Fruit fly (Drosophila melanogaster) whole organism, adult: ENCODE results near the gene ClpX.

Experiments
- CG12768 ChIP-seq: fragments of 200-800 bp; sonication (Bioruptor generic); optimal IDR thresholded peaks from 2 replicates; lab custom pipeline; 2017; ENCODE audit warnings: missing biosample characterization, missing genetic modification characterization, mild to moderate bottlenecking, moderate library complexity, missing genetic modification reagents
- CG5204 ChIP-seq: fragments of 200-800 bp; sonication (Bioruptor generic); optimal IDR thresholded peaks from 2 replicates; lab custom pipeline; 2016; ENCODE audit warnings: missing biosample characterization, missing genetic modification characterization
- CG7045 ChIP-seq: fragments of 200-800 bp; sonication (Bioruptor generic); optimal IDR thresholded peaks from 2 replicates; lab custom pipeline; 2017; ENCODE audit warnings: missing biosample characterization, mild to moderate bottlenecking, missing genetic modification characterization
- CG7101 ChIP-seq: fragments of 200-800 bp; sonication (Bioruptor generic); optimal IDR thresholded peaks from 2 replicates; lab custom pipeline; 2018; ENCODE audit warnings: missing biosample characterization, mild to moderate bottlenecking, missing genetic modification characterization, moderate library complexity
- Crg-1 ChIP-seq: fragments of 200-800 bp; sonication (Bioruptor generic); optimal IDR thresholded peaks from 2 replicates; lab custom pipeline; 2016; ENCODE audit warnings: missing biosample characterization, missing genetic modification characterization
- Mnt ChIP-seq: fragments of 200-800 bp; sonication (Bioruptor generic); optimal IDR thresholded peaks from 2 replicates; lab custom pipeline; 2016; ENCODE audit warnings: missing biosample characterization, mild to moderate bottlenecking, missing genetic modification characterization
- bab1 ChIP-seq: fragments of 200-800 bp; sonication (Bioruptor generic); optimal IDR thresholded peaks from 3 replicates; lab custom pipeline; 2019; ENCODE audit warnings: missing biosample characterization, mild to moderate bottlenecking, missing genetic modification characterization, moderate library complexity
- cic ChIP-seq: fragments of 200-800 bp; sonication (Bioruptor generic); optimal IDR thresholded peaks from 2 replicates; lab custom pipeline; 2017; ENCODE audit warnings: missing biosample characterization, mild to moderate bottlenecking, missing genetic modification characterization, moderate library complexity
- cnc ChIP-seq, 2 experiments: fragments of >200 bp; optimal IDR thresholded peaks; 2 replicates each; lab custom pipeline; 2017
- kay ChIP-seq: fragments of 200-800 bp; sonication (Bioruptor generic); peaks from one replicate; lab custom pipeline; 2016; ENCODE audit warnings: missing biosample characterization, missing genetic modification characterization, borderline replicate concordance
- ovo ChIP-seq: fragments of 200-800 bp; sonication (Bioruptor generic); optimal IDR thresholded peaks from 2 replicates; lab custom pipeline; 2016; ENCODE audit warnings: missing biosample characterization, missing genetic modification characterization
- pad ChIP-seq: fragments of 200-800 bp; sonication (Bioruptor generic); optimal IDR thresholded peaks from 3 replicates; lab custom pipeline; 2017; ENCODE audit warnings: missing biosample characterization, missing genetic modification characterization, mild to moderate bottlenecking, moderate library complexity, missing genetic modification reagents
- tj ChIP-seq: fragments of 200-800 bp; sonication (Bioruptor generic); optimal IDR thresholded peaks from 3 replicates; lab custom pipeline; 2017; ENCODE audit warnings: missing biosample characterization, mild to moderate bottlenecking, missing genetic modification characterization, moderate library complexity
- toe ChIP-seq: fragments of 200-800 bp; sonication (Bioruptor generic); optimal IDR thresholded peaks from 2 replicates; lab custom pipeline; 2016; ENCODE audit warnings: missing biosample characterization, missing genetic modification characterization

DNA sequence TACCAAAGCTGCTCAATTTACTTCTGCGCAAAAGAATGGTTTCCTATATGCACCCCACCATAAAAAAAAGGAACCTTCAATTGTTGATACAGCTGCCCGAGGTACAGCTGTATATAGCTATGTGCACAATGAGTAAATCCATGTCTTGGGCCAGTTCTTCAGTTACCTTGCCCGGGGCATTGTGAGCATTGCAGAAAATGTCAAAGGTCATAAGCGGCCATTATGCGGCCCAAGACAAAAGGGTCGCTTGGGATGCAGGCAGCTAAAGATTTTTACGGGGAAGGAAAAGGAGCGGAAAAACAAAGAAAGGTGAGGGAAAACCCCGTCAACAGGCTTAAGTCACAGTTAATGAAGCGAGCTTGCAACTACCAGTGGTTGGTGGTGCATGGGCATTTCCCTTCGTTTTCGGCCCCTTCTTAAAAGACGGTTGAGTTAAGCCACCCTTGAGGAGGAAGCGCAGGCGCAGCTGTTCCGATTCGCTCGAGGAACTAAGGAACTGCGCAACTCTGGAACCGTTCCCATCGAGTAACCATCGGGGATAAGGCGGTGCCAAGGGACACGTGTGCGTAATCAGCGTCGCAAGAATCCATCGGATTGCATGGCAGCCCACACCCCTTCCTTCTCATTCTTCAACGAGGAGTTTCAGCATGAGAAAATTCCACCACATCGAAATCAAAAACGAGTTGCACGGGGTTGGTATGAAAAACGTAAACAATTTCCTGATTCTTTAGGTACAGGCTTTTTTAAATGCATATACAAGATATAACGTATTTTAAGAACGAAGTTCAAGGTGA is 27.6 kb upstream of the ClpX start:
- TF ChIP-seq pad (GFP tag; lab: Kevin White, UChicago) (no peak), CG12768 (GFP tag; lab: Kevin White, UChicago) (no peak), CG5204 (GFP tag; lab: Kevin White, UChicago) (no peak), cnc (optimal IDR thresholded peaks at IDR 0.05; lab: Kevin White, UChicago) (no peak), Mnt (GFP tag; lab: Kevin White, UChicago) (no peak), bab1 (GFP tag; lab: Kevin White, UChicago) (no peak), Crg-1 (GFP tag; lab: Kevin White, UChicago) (no peak), toe (no peak), ovo (GFP tag; lab: Kevin White, UChicago) (no peak), kay (GFP tag; lab: Kevin White, UChicago) (no peak), tj (GFP tag; lab: Kevin White, UChicago) (no peak), CG7101 (tag; lab: Kevin White, UChicago) (no peak), CG7045 (no peak), cic (no peak)
